Worm (Caenorhabditis elegans): ENCODE data around the gene ZC250.2.
A peak's percentile ranks its signal among the peaks of the same experiment; 100 is the strongest.

The ZC250.2 gene

DNA sequence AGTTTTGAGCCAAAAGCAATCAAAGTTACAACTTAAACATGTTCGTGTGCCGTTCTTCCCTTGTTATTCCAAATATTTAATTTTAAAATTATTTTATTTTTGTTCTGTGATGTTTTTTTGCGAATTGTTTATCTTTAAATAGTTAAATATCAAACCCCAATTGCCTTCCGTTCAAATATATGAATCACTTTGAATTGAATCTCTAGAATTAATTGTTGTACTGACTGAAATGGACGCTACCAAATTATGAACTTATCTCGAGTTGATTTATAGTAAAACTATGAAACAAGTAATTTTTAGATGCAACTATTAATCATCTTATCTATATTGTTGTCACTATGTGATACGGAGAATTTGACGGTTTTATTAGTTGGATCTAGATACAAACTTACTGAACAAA lies at the start of gene ZC250.2:
TSS of gene ZC250.2 (plus strand) at position 301 of the 400 bp plus-strand sequence.
- TF ChIP-seq daf-12 (tag; optimal IDR thresholded peaks at IDR 0.05) = no peak
- TF ChIP-seq rbr-2 (tag; optimal IDR thresholded peaks at IDR 0.05) = no peak
- no peak for TF ChIP-seq daf-8 (GFP tag; IDR thresholded peaks at IDR 0.05)
- TF ChIP-seq spr-3 (GFP tag; optimal IDR thresholded peaks at IDR 0.05) = no peak
- no peak for TF ChIP-seq mxl-2 (GFP tag; conservative IDR thresholded peaks at IDR 0.05)
- no peak for TF ChIP-seq egl-43 (GFP tag; IDR thresholded peaks at IDR 0.05)
- TF ChIP-seq unc-39 (tag; optimal IDR thresholded peaks at IDR 0.05) = no peak
- TF ChIP-seq ceh-28 (tag; optimal IDR thresholded peaks at IDR 0.05) = no peak
- TF ChIP-seq nhr-111 (GFP tag; optimal IDR thresholded peaks at IDR 0.05) = no peak
- TF ChIP-seq nhr-6 (tag; optimal IDR thresholded peaks at IDR 0.05) = no peak
- no peak for TF ChIP-seq dpl-1 (GFP tag; optimal IDR thresholded peaks at IDR 0.05)

DNA sequence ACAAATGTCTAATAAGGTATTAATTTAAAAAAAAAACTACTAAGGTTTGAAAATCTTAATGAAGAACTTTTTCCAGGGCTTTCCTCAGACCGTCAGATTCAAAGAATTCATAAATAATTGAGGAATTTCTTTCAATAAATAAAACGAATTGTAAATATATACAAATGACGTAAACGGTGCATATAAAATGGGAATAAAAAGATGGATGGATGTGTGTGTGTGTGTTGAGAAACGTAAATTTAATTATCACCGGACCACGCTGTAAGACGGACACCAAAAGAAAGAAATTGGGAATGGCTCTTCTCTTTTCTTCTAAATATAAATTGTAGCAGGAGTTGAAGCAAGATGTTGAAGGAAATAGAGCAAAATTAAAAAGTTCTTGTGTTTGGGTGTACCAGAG lies 45.9 kb upstream of the ZC250.2 start:
- TF ChIP-seq set-16 (GFP tag; IDR thresholded peaks at IDR 0.05) = no peak
- TF ChIP-seq snpc-4 (tag; optimal IDR thresholded peaks at IDR 0.05) = no peak
- peak in 1 of 2 experiments; percentile 33 for TF ChIP-seq unc-62 (GFP tag; optimal IDR thresholded peaks at IDR 0.05 in 1 of 2)
- TF ChIP-seq unc-62 (tag; optimal IDR thresholded peaks at IDR 0.05) = no peak

DNA sequence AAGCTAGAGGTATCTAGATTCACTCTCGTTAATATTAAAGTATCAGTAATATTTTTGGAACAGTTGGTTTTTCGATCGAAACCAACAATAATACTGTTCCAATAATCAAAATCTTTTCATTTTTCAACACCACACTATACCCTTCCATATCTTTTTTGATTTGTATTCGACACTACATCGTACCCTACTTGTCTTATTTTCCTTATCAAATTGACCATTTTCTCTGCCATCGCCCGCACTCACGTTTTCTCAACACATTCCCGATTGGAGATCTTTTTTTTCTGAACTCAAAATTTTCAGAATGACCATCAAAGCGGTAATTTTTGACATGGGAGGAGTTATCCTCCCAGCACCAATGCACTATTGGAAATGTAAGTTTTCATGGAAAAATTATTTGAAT lies 44.6 kb upstream of the ZC250.2 start, which contains the start of gene acds-10:
TSS of gene acds-10 (plus strand) at position 301 of the 400 bp plus-strand sequence.
- TF ChIP-seq zag-1 (tag; optimal IDR thresholded peaks at IDR 0.05) (no peak), pqm-1 (tag; optimal IDR thresholded peaks at IDR 0.05) (peak; percentile 6), nhr-28 (tag; optimal IDR thresholded peaks at IDR 0.05) (peak; percentile 44)

DNA sequence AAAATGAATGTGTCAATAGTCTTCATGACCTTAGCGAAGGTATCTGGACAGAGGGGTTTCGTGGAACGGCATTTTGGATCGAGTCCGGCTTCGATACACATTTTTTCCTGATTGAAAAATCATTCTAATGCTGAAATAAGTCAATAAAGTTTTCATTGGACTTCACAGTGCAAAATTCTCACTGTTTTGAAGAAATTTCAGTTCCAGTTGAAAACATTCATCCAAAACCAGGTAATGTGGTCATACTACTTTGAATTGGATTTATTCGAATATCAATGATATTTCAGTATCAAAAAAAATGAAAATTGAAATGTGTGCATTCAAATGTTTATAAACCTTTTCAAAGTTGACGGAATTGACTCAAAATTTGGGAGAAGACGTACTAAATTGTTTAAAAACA lies 38.7 kb upstream of the ZC250.2 start, which contains the start of gene pgph-1:
TSS of gene pgph-1 (minus strand) at position 101 of the 400 bp plus-strand sequence.
- no peak for TF ChIP-seq nhr-41 (GFP tag; IDR thresholded peaks at IDR 0.05)
- no peak for TF ChIP-seq pha-4 (GFP tag; IDR thresholded peaks at IDR 0.05)
- TF ChIP-seq pha-4 (tag; optimal IDR thresholded peaks at IDR 0.05) = no peak
- TF ChIP-seq nhr-28 (tag; optimal IDR thresholded peaks at IDR 0.05) = no peak
- no peak for TF ChIP-seq daf-12 (tag; optimal IDR thresholded peaks at IDR 0.05)
- no peak for TF ChIP-seq lin-15B (tag; optimal IDR thresholded peaks at IDR 0.05)
- TF ChIP-seq daf-16 (GFP tag; optimal IDR thresholded peaks at IDR 0.05) = no peak
- TF ChIP-seq daf-16 (tag; optimal IDR thresholded peaks at IDR 0.05) = no peak
- no peak for TF ChIP-seq mxl-3 (GFP tag; optimal IDR thresholded peaks at IDR 0.05)
- no peak for TF ChIP-seq F44E2.7 (GFP tag; IDR thresholded peaks at IDR 0.05)
- TF ChIP-seq aly-2 (tag; optimal IDR thresholded peaks at IDR 0.05) = no peak

DNA sequence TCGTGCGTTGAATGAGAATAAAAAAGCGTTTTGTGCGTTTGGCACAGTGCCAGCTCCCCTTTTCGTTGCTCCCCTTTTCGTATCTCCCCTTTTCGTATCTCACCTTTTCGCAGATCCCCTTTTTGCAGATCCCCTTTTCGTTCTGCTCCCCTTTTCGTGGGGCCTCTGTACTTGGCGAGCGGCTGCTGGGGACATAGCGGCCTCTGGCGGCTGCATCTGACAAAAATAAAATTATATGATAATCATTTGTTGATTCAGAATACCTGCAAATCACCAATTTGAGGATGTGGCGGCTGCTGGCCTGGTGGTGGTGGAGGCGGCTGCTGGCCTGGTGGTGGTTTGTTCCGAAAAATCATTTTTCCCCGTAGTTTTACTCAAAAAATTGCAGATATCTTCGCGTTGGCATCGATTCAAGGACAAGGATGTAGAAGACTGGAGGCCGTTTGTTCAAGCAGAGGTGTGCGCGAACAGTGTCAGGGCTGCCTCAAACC lies 36.9 kb upstream of the ZC250.2 start, which contains the start of gene K09H11.11:
TSS of gene K09H11.11 (minus strand) at position 51 of the 491 bp plus-strand sequence.
- TF ChIP-seq ceh-44 (GFP tag; IDR thresholded peaks at IDR 0.05) (peak; percentile 2; the same call in 1 of the 2 replicates), set-16 (GFP tag; IDR thresholded peaks at IDR 0.05) (peak; percentile 83)

DNA sequence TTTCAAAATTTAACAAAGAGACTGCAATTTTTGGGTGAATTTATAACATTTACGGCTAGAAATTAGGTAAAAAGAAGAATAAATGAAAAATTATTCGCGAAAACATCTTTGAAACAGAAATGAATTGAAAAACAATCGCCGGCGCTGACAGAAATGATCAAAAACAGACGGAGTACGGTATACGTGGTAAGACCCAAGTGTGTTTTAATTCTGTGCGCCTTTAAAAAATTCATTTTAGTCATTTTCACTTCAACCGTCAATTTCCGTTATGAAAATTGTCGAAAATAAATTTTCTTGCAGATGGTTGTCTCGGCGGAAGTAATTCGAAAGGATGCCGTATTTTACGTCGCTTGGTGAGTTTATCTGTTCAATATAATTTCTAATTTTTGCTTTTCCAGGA lies 35.9 kb upstream of the ZC250.2 start, which contains the start of gene C53A3.3:
TSS of gene C53A3.3 (plus strand) at position 301 of the 400 bp plus-strand sequence.
- TF ChIP-seq mdl-1 (tag; optimal IDR thresholded peaks at IDR 0.05) (no peak), skn-1 (tag; optimal IDR thresholded peaks at IDR 0.05) (no peak), F44E2.7 (GFP tag; IDR thresholded peaks at IDR 0.05) (no peak), nhr-10 (tag; optimal IDR thresholded peaks at IDR 0.05) (no peak), nhr-76 (tag; optimal IDR thresholded peaks at IDR 0.05) (no peak), zfp-3 (GFP tag; conservative IDR thresholded peaks at IDR 0.05) (no peak), dve-1 (tag; optimal IDR thresholded peaks at IDR 0.05; ENCODE audit: insufficient read depth) (no peak)
